Fruit fly (Drosophila melanogaster): ENCODE data around the gene toc.

The toc gene

dm6 chr2L:3037153-3037579, 107.4 kb downstream of the toc start, which contains the start of the genes CG17260 and SerRS (continued):
- peak; percentile 83 for TF ChIP-seq cwo (GFP tag; optimal IDR thresholded peaks at IDR 0.05)
- TF ChIP-seq Ada2b (GFP tag; IDR thresholded peaks at IDR 0.05): peak; percentile 91
- peak; percentile 60 for TF ChIP-seq CG6813 (GFP tag; optimal IDR thresholded peaks at IDR 0.05)
- TF ChIP-seq CkIIα-i1 (GFP tag; IDR thresholded peaks at IDR 0.05): no peak
- TF ChIP-seq HHEX (GFP tag; optimal IDR thresholded peaks at IDR 0.05): peak; percentile 87
- peak; percentile 88 for TF ChIP-seq CG11247 (GFP tag; IDR thresholded peaks at IDR 0.05)
- peak; percentile 75; the same call in 1 of the 2 replicates for TF ChIP-seq gt (GFP tag; IDR thresholded peaks at IDR 0.05)
- peak; percentile 95 for TF ChIP-seq CG3847 (GFP tag; IDR thresholded peaks at IDR 0.05)
- peak; percentile 36; the same call in 1 of the 2 replicates for TF ChIP-seq chm (GFP tag; IDR thresholded peaks at IDR 0.05)
- peak; percentile 89 for TF ChIP-seq croc (GFP tag; conservative IDR thresholded peaks at IDR 0.05)
- TF ChIP-seq lilli (GFP tag; optimal IDR thresholded peaks at IDR 0.05): peak; percentile 97
- peak; percentile 95 for TF ChIP-seq CG9817 (tag; optimal IDR thresholded peaks at IDR 0.05)
- peak; percentile 88 for TF ChIP-seq CG7372 (GFP tag; IDR thresholded peaks at IDR 0.05)
- TF ChIP-seq CG3838 (GFP tag; optimal IDR thresholded peaks at IDR 0.05): peak; percentile 73
- peak; percentile 67 for TF ChIP-seq onecut (GFP tag; IDR thresholded peaks at IDR 0.05)
- peak; percentile 83 for TF ChIP-seq CG8089 (GFP tag; optimal IDR thresholded peaks at IDR 0.05)
- TF ChIP-seq zen2 (GFP tag; IDR thresholded peaks at IDR 0.05; ENCODE audit: partially characterized antibody): no peak; the same call in 2 of the 3 replicates
- no peak for TF ChIP-seq wek (GFP tag; optimal IDR thresholded peaks at IDR 0.05)
- TF ChIP-seq CG14860 (GFP tag; IDR thresholded peaks at IDR 0.05; ENCODE audit: partially characterized antibody): no peak
- no peak for TF ChIP-seq HLH4C (GFP tag; IDR thresholded peaks at IDR 0.05; ENCODE audit: partially characterized antibody)
- peak; percentile 90 for TF ChIP-seq bcd (GFP tag; optimal IDR thresholded peaks at IDR 0.05)
- TF ChIP-seq cas (GFP tag; IDR thresholded peaks at IDR 0.05): peak; percentile 77; the same call in 1 of the 2 replicates
- TF ChIP-seq CG18764 (GFP tag; optimal IDR thresholded peaks at IDR 0.05): peak; percentile 89
- TF ChIP-seq Hr39 (optimal IDR thresholded peaks at IDR 0.05): no peak
- TF ChIP-seq Scr (GFP tag; IDR thresholded peaks at IDR 0.05; ENCODE audit: partially characterized antibody): peak; percentile 67
- TF ChIP-seq nmo (GFP tag; optimal IDR thresholded peaks at IDR 0.05): peak; percentile 96
- peak; percentile 94 for TF ChIP-seq CG10654 (GFP tag; optimal IDR thresholded peaks at IDR 0.05)
- TF ChIP-seq pros (GFP tag; optimal IDR thresholded peaks at IDR 0.05): no peak
- no peak for TF ChIP-seq gsb-n (tag; optimal IDR thresholded peaks at IDR 0.05)
- TF ChIP-seq corto (GFP tag; optimal IDR thresholded peaks at IDR 0.05): no peak
- TF ChIP-seq ftz-f1 (GFP tag; optimal IDR thresholded peaks at IDR 0.05): peak; percentile 66
- peak; percentile 92 for TF ChIP-seq gro (GFP tag; optimal IDR thresholded peaks at IDR 0.05)
- TF ChIP-seq sc (optimal IDR thresholded peaks at IDR 0.05): no peak
- TF ChIP-seq sc (GFP tag; optimal IDR thresholded peaks at IDR 0.05): no peak
- TF ChIP-seq CG8290 (GFP tag; optimal IDR thresholded peaks at IDR 0.05): peak; percentile 88
- TF ChIP-seq CG8290 (tag; optimal IDR thresholded peaks at IDR 0.05): peak; percentile 74 to 77
- peak; percentile 91 for TF ChIP-seq slp2 (GFP tag; optimal IDR thresholded peaks at IDR 0.05)
- TF ChIP-seq tgo (GFP tag; IDR thresholded peaks at IDR 0.05): peak; percentile 94
- peak; percentile 85; the same call in 2 of the 3 replicates for TF ChIP-seq jigr1 (GFP tag; IDR thresholded peaks at IDR 0.05)
- peak; percentile 83 for TF ChIP-seq CG14050 (GFP tag; IDR thresholded peaks at IDR 0.05)
- TF ChIP-seq CG12219 (GFP tag; optimal IDR thresholded peaks at IDR 0.05): peak; percentile 67
- peak; percentile 85 for TF ChIP-seq gcm (GFP tag; optimal IDR thresholded peaks at IDR 0.05)
- no peak for TF ChIP-seq Opbp (GFP tag; IDR thresholded peaks at IDR 0.05; ENCODE audit: partially characterized antibody)
- peak; percentile 88 for TF ChIP-seq CHES-1-like (GFP tag; optimal IDR thresholded peaks at IDR 0.05)
- peak; percentile 77 for TF ChIP-seq CG30431 (GFP tag; optimal IDR thresholded peaks at IDR 0.05)
- peak; percentile 59; the same call in 1 of the 2 replicates for TF ChIP-seq Dip2 (GFP tag; IDR thresholded peaks at IDR 0.05)
- peak; percentile 66 for TF ChIP-seq CG7928 (GFP tag; optimal IDR thresholded peaks at IDR 0.05)
- TF ChIP-seq ara (GFP tag; IDR thresholded peaks at IDR 0.05): peak; percentile 86
- TF ChIP-seq Meics (GFP tag; optimal IDR thresholded peaks at IDR 0.05): peak; percentile 100
- TF ChIP-seq tx (GFP tag; optimal IDR thresholded peaks at IDR 0.05): peak; percentile 90
- peak; percentile 82 for TF ChIP-seq CG11398 (GFP tag; optimal IDR thresholded peaks at IDR 0.05)
- peak; percentile 89 for TF ChIP-seq CG8388 (GFP tag; optimal IDR thresholded peaks at IDR 0.05)
